Worm (Caenorhabditis elegans): Measurements from ENCODE around the gene C24D10.2.

C24D10.2 gene

ce11 chrIV:5206716-5207115, 43.6 kb downstream of the C24D10.2 start:
- no peak for TF ChIP-seq ztf-22 (GFP tag; optimal IDR thresholded peaks at IDR 0.05)
- TF ChIP-seq nfyb-1 (GFP tag; IDR thresholded peaks at IDR 0.05): no peak
- TF ChIP-seq hrde-1 (tag; optimal IDR thresholded peaks at IDR 0.05; ENCODE audit: borderline replicate concordance): peak; percentile 3
- TF ChIP-seq ceh-91 (GFP tag; IDR thresholded peaks at IDR 0.05): no peak
- TF ChIP-seq Y79H2A.3 (GFP tag; conservative IDR thresholded peaks at IDR 0.05): peak; percentile 75
- TF ChIP-seq egrh-3 (GFP tag; IDR thresholded peaks at IDR 0.05): no peak
- no peak for TF ChIP-seq ama-1 (optimal IDR thresholded peaks at IDR 0.05)
- peak in 1 of 2 experiments; percentile 22 for TF ChIP-seq ama-1 (GFP tag; optimal IDR thresholded peaks at IDR 0.05)
- no peak for TF ChIP-seq snpc-4 (GFP tag; optimal IDR thresholded peaks at IDR 0.05)
- TF ChIP-seq snpc-4 (tag; optimal IDR thresholded peaks at IDR 0.05): peak in 1 of 4 experiments; percentile 74
- no peak for TF ChIP-seq lin-54 (GFP tag; optimal IDR thresholded peaks at IDR 0.05)
- 0 out of 2 replicates have a peak, but pooled peaks have one; percentile 19 for TF ChIP-seq ekl-4 (GFP tag; IDR thresholded peaks at IDR 0.05)
- no peak for TF ChIP-seq xnd-1 (tag; optimal IDR thresholded peaks at IDR 0.05)
- 0 out of 2 replicates have a peak, but pooled peaks have one; percentile 41 for TF ChIP-seq attf-6 (GFP tag; IDR thresholded peaks at IDR 0.05)

DNA sequence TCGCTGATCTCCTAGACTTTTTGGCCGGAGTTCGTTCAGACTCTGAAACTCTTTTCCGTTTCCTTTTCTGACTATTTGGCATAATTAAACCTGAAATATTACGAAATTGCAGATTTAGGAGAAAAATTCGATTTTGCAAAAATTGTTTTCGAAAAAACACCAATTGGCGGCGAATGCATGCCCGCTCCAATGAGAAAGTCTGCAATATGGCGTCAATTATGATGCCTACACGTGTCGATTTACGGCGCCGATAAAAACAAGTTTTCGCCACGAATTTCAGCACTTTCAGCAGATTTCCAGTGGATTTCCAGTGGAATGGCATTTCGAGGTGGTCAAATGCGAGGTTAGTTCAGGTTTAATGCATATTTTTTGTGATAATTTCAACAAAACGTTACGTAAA, 46.3 kb downstream of the C24D10.2 start, which contains the start of the genes Y59E9AL.36 and nbet-1:
Gene Y59E9AL.36 (minus strand): TSS at position 92 of the 400 bp plus-strand sequence.
Gene nbet-1 (plus strand): TSS at position 112 of the 400 bp plus-strand sequence.
- TF ChIP-seq snpc-1.3 (tag; optimal IDR thresholded peaks at IDR 0.05; ENCODE audit: insufficient read depth): peak; percentile 61
- TF ChIP-seq tbx-9 (tag; optimal IDR thresholded peaks at IDR 0.05; ENCODE audit: borderline replicate concordance): no peak
- peak in 1 of 3 experiments; percentile 70 for TF ChIP-seq lin-35 (GFP tag; optimal IDR thresholded peaks at IDR 0.05)
- peak; percentile 56 for TF ChIP-seq ZK185.1 (tag; optimal IDR thresholded peaks at IDR 0.05; ENCODE audit: poor library complexity, severe bottlenecking)
- no peak for TF ChIP-seq madf-3 (GFP tag; IDR thresholded peaks at IDR 0.05)
- no peak for TF ChIP-seq F37B4.10 (GFP tag; IDR thresholded peaks at IDR 0.05)
- TF ChIP-seq Y53G8AR.9 (GFP tag; conservative IDR thresholded peaks at IDR 0.05): no peak
- TF ChIP-seq sdz-38 (tag; optimal IDR thresholded peaks at IDR 0.05): no peak
- no peak for TF ChIP-seq B0019.2 (GFP tag; conservative IDR thresholded peaks at IDR 0.05)
- TF ChIP-seq rcor-1 (GFP tag; IDR thresholded peaks at IDR 0.05): peak; percentile 62
- no peak for TF ChIP-seq repo-1 (tag; optimal IDR thresholded peaks at IDR 0.05)
- TF ChIP-seq egrh-3 (GFP tag; IDR thresholded peaks at IDR 0.05): no peak
- TF ChIP-seq mel-28 (tag; optimal IDR thresholded peaks at IDR 0.05; ENCODE audit: borderline replicate concordance): no peak
- TF ChIP-seq efl-1 (GFP tag; optimal IDR thresholded peaks at IDR 0.05): peak; percentile 67
- no peak for TF ChIP-seq ceh-58 (GFP tag; IDR thresholded peaks at IDR 0.05)
- TF ChIP-seq him-1 (tag; optimal IDR thresholded peaks at IDR 0.05): no peak
- TF ChIP-seq ztf-26 (tag; optimal IDR thresholded peaks at IDR 0.05): no peak
- peak; percentile 42; the same call in 1 of the 2 replicates for TF ChIP-seq K11D2.4 (GFP tag; IDR thresholded peaks at IDR 0.05)
- peak; percentile 57 for TF ChIP-seq madf-6 (GFP tag; IDR thresholded peaks at IDR 0.05)
- no peak for TF ChIP-seq ztf-3 (GFP tag; optimal IDR thresholded peaks at IDR 0.05)
- TF ChIP-seq hmg-20 (GFP tag; IDR thresholded peaks at IDR 0.05): no peak
- no peak for TF ChIP-seq nhr-90 (tag; optimal IDR thresholded peaks at IDR 0.05)
- no peak for TF ChIP-seq F57A8.1 (GFP tag; optimal IDR thresholded peaks at IDR 0.05)
- no peak for TF ChIP-seq ama-1 (optimal IDR thresholded peaks at IDR 0.05)
- TF ChIP-seq ama-1 (GFP tag; optimal IDR thresholded peaks at IDR 0.05): peak in 1 of 2 experiments; percentile 3
- no peak for TF ChIP-seq madf-8 (GFP tag; conservative IDR thresholded peaks at IDR 0.05)
- no peak for TF ChIP-seq ztf-25 (GFP tag; IDR thresholded peaks at IDR 0.05)
- no peak for TF ChIP-seq nfyb-1 (GFP tag; IDR thresholded peaks at IDR 0.05)
- TF ChIP-seq nhr-27 (tag; optimal IDR thresholded peaks at IDR 0.05): no peak
- no peak for TF ChIP-seq F22D6.2 (tag; optimal IDR thresholded peaks at IDR 0.05)
- TF ChIP-seq Y67H2A.10 (GFP tag; conservative IDR thresholded peaks at IDR 0.05): no peak
- peak; percentile 23 for TF ChIP-seq lin-40 (tag; optimal IDR thresholded peaks at IDR 0.05)
- no peak for TF ChIP-seq ztf-28 (GFP tag; IDR thresholded peaks at IDR 0.05)
- peak; percentile 93 for TF ChIP-seq attf-5 (GFP tag; optimal IDR thresholded peaks at IDR 0.05)
- TF ChIP-seq nhr-120 (GFP tag; IDR thresholded peaks at IDR 0.05): no peak
- TF ChIP-seq Y53F4B.3 (GFP tag; IDR thresholded peaks at IDR 0.05): no peak
- TF ChIP-seq ztf-18 (tag; optimal IDR thresholded peaks at IDR 0.05): peak; percentile 64
- TF ChIP-seq F52B5.7 (tag; optimal IDR thresholded peaks at IDR 0.05): no peak

Data from whole organism, young adult.